In the genomic region with DNA sequence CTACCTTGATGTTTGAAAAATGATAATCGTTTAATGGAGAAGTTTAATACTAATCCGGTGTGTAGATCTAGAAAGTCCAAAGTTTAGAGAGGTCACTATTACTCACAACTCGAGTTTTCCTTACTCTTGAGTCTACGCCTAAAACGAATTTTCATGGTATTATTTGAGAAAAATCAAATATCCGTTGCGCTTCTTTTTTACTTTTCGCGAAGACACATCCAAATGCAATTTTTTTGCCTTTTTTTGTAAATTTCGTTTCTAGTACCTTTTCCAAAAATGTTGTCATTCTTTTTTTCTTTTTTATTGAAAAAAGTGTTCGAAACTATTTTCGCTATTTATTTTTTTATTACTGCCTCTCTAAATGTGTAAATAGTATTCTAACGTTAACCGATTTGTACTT, we compare ENCODE assay signal across 5 worm cellular contexts.
TF ChIP-seq lines count a peak whose summit lies in the region.

No protein-coding gene starts in this region.

TF ChIP-seq in whole organism, L1 larva, 84 proteins besides CTCF, POLR2A, EP300 and RAD21:
- TF ChIP-seq lin-35 (GFP tag; optimal IDR thresholded peaks at IDR 0.05; lab: Kevin White, UChicago) (no peak), unc-130 (tag; optimal IDR thresholded peaks at IDR 0.05; lab: Kevin White, UChicago) (no peak), ceh-63 (GFP tag; optimal IDR thresholded peaks at IDR 0.05; lab: Kevin White, UChicago) (no peak), lin-14 (GFP tag; optimal IDR thresholded peaks at IDR 0.05; lab: Kevin White, UChicago) (peak; percentile 43), nhr-19 (GFP tag; conservative IDR thresholded peaks at IDR 0.05; lab: Robert Waterston, UW) (no peak), snpc-4 (tag; optimal IDR thresholded peaks at IDR 0.05; lab: Kevin White, UChicago) (no peak), fkh-10 (GFP tag; optimal IDR thresholded peaks at IDR 0.05; lab: Kevin White, UChicago) (peak; percentile 91), ztf-4 (tag; optimal IDR thresholded peaks at IDR 0.05; lab: Kevin White, UChicago) (no peak)
TF ChIP-seq in whole organism, L1 larva: peak in this region for 2.

TF ChIP-seq in whole organism, L3 larva, 47 proteins besides CTCF, POLR2A, EP300 and RAD21:
- no peak for TF ChIP-seq nfya-1 (tag; optimal IDR thresholded peaks at IDR 0.05; lab: Kevin White, UChicago; ENCODE audit: insufficient read depth)
- no peak for TF ChIP-seq tbx-2 (tag; optimal IDR thresholded peaks at IDR 0.05; lab: Kevin White, UChicago)
- TF ChIP-seq nhr-23 (tag; optimal IDR thresholded peaks at IDR 0.05; lab: Kevin White, UChicago), result no peak
- TF ChIP-seq snpc-4 (tag; optimal IDR thresholded peaks at IDR 0.05; lab: Kevin White, UChicago), result no peak
- TF ChIP-seq fkh-10 (GFP tag; optimal IDR thresholded peaks at IDR 0.05; lab: Kevin White, UChicago), result peak; percentile 81
- no peak for TF ChIP-seq ztf-4 (tag; optimal IDR thresholded peaks at IDR 0.05; lab: Kevin White, UChicago)
TF ChIP-seq in whole organism, L3 larva: peak in this region for 1.

TF ChIP-seq in whole organism, L4 larva, 104 proteins besides CTCF, POLR2A, EP300 and RAD21:
- TF ChIP-seq unc-62 (GFP tag; optimal IDR thresholded peaks at IDR 0.05 in 1 of 2; lab: Kevin White, UChicago), result peak in 1 of 2 experiments; percentile 56
- no peak for TF ChIP-seq unc-62 (tag; optimal IDR thresholded peaks at IDR 0.05; lab: Kevin White, UChicago)
- peak; percentile 85 for TF ChIP-seq fkh-10 (GFP tag; optimal IDR thresholded peaks at IDR 0.05; lab: Kevin White, UChicago)
- TF ChIP-seq spr-3 (GFP tag; optimal IDR thresholded peaks at IDR 0.05; lab: Kevin White, UChicago), result no peak
TF ChIP-seq in whole organism, L4 larva: peak in this region for 2.

TF ChIP-seq in whole organism, late embryonic, 69 proteins besides CTCF, POLR2A, EP300 and RAD21:
- TF ChIP-seq ceh-34 (tag; optimal IDR thresholded peaks at IDR 0.05; lab: Kevin White, UChicago) (no peak), unc-42 (tag; optimal IDR thresholded peaks at IDR 0.05; lab: Kevin White, UChicago) (peak; percentile 67)

TF ChIP-seq in whole organism, mixed stage, embryonic, 35 proteins besides CTCF, POLR2A, EP300 and RAD21:
- TF ChIP-seq pha-4 (tag; optimal IDR thresholded peaks at IDR 0.05; lab: Kevin White, UChicago), result no peak
- peak; percentile 54 for TF ChIP-seq ces-1 (GFP tag; optimal IDR thresholded peaks at IDR 0.05; lab: Kevin White, UChicago)
- TF ChIP-seq ceh-39 (tag; optimal IDR thresholded peaks at IDR 0.05; lab: Kevin White, UChicago), result no peak
- no peak for TF ChIP-seq sptf-1 (tag; optimal IDR thresholded peaks at IDR 0.05; lab: Kevin White, UChicago)
